Worm (Caenorhabditis elegans) whole organism, L4 larva: ENCODE results near the gene nhr-223.
"Not testable (repeated sequence)": the region's sequence is repeated elsewhere in the genome, so short reads cannot be mapped to it uniquely, and the experiment has no call there.

ENCODE experiments used
- cey-2 ChIP-seq: sonication (generic microtip); optimal IDR thresholded peaks from 3 replicates; lab custom pipeline; 2017; ENCODE audit warnings: missing genetic modification characterization, mild to moderate bottlenecking, missing compliant biosample characterization, antibody characterized with exemption, borderline replicate concordance; ENCODE audit not compliant: insufficient read depth
- dmd-6 ChIP-seq: fragments of 200-800 bp; sonication (Bioruptor generic); IDR thresholded peaks from 2 replicates; pipeline ENCODE4 v1.3.6; 2022; ENCODE audit warnings: missing genetic modification reagents, missing genetic modification characterization, missing compliant biosample characterization
- dpl-1 ChIP-seq: fragments of 150-350 bp; optimal IDR thresholded peaks from 2 replicates; lab custom pipeline; 2014; ENCODE audit warnings: missing biosample characterization, missing genetic modification reagents, missing genetic modification characterization
- hlh-30 ChIP-seq: sonication (generic microtip); optimal IDR thresholded peaks from 2 replicates; lab custom pipeline; 2017; ENCODE audit warnings: antibody characterized with exemption, mild to moderate bottlenecking, missing genetic modification characterization, missing compliant biosample characterization; ENCODE audit not compliant: insufficient read depth
- mdl-1 ChIP-seq, 2 experiments: fragments of 150-350 bp in 1 of 2; sonication (generic microtip) in 1 of 2; optimal IDR thresholded peaks; 2 replicates each; lab custom pipeline; 2014 to 2017; ENCODE audit warnings: missing biosample characterization in 2 of 2, missing genetic modification characterization in 2 of 2
- nhr-76 ChIP-seq: fragments of 150-350 bp; optimal IDR thresholded peaks from 2 replicates; lab custom pipeline; 2014; ENCODE audit warnings: missing biosample characterization, missing genetic modification characterization
- snpc-4 ChIP-seq: fragments of 150-350 bp; optimal IDR thresholded peaks from 2 replicates; lab custom pipeline; 2014; ENCODE audit warnings: missing biosample characterization, missing genetic modification characterization

DNA sequence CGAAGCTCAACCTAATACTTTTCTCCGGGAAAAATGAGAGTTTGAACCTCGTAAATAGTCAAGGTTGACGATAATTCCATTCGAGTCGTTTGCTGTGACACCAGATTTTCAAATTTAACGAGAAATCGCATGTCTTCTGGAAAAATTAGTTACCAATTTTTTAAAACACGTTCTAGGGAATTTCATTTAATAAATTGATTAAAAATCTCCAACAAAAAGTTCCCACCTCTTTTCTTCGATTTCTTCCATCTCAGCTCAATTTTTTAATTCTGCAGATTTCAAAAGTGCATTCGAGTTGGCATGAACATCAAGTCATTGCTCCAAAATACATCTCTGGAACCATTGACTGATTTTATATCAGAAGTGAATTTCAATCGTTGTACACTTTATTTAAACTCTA, 15.8 kb downstream of the nhr-223 start, which contains the start of gene nhr-282:
- not testable (repeated sequence) for TF ChIP-seq cey-2; mdl-1 (tag; optimal IDR thresholded peaks at IDR 0.05; lab: Kevin White, UChicago); snpc-4 (tag; lab: Kevin White, UChicago); dpl-1 (GFP tag; lab: Kevin White, UChicago); dmd-6; hlh-30 (tag; lab: Kevin White, UChicago); nhr-76
